Worm (Caenorhabditis elegans): Measurements from ENCODE around the gene F19B10.13.

ce11 chrII:3673493-3673892 is 11.4 kb downstream of the F19B10.13 start, which contains the start of gene sea-1:
- no peak for TF ChIP-seq blmp-1 (tag; optimal IDR thresholded peaks at IDR 0.05)
- TF ChIP-seq nhr-12 (tag; optimal IDR thresholded peaks at IDR 0.05) = no peak
- TF ChIP-seq mdl-1 (tag; optimal IDR thresholded peaks at IDR 0.05) = no peak
- TF ChIP-seq egl-27 (tag; optimal IDR thresholded peaks at IDR 0.05) = no peak
- TF ChIP-seq sup-37 (GFP tag; optimal IDR thresholded peaks at IDR 0.05) = no peak
- TF ChIP-seq aly-2 (tag; optimal IDR thresholded peaks at IDR 0.05) = no peak
- TF ChIP-seq zag-1 (tag; optimal IDR thresholded peaks at IDR 0.05) = no peak
- TF ChIP-seq snpc-4 (tag; optimal IDR thresholded peaks at IDR 0.05) = no peak
